Fruit fly (Drosophila melanogaster): ENCODE results near the gene Cyp313a4.

Gene Cyp313a4

dm6 chr3R:12716894-12717293 lies 35.7 kb upstream of the Cyp313a4 start (continued):
- no peak for TF ChIP-seq esn (GFP tag; optimal IDR thresholded peaks at IDR 0.05)
- no peak for TF ChIP-seq Met (GFP tag; optimal IDR thresholded peaks at IDR 0.05)
- peak; percentile 68 for TF ChIP-seq CG6808 (GFP tag; optimal IDR thresholded peaks at IDR 0.05)
- no peak for TF ChIP-seq CG6163 (GFP tag; IDR thresholded peaks at IDR 0.05)
- no peak for TF ChIP-seq fd59A (GFP tag; optimal IDR thresholded peaks at IDR 0.05)
- peak; percentile 86 for TF ChIP-seq svp (GFP tag)
- peak; percentile 53 for TF ChIP-seq net (GFP tag; optimal IDR thresholded peaks at IDR 0.05)
- TF ChIP-seq CG11762 (GFP tag; optimal IDR thresholded peaks at IDR 0.05; ENCODE audit: insufficient read depth), result peak; percentile 6
- no peak for TF ChIP-seq CG10631 (GFP tag; optimal IDR thresholded peaks at IDR 0.05)
- no peak for TF ChIP-seq CG6854 (GFP tag; optimal IDR thresholded peaks at IDR 0.05)
- TF ChIP-seq CG32006 (GFP tag; optimal IDR thresholded peaks at IDR 0.05), result no peak
- TF ChIP-seq CG8632 (GFP tag; optimal IDR thresholded peaks at IDR 0.05), result no peak
- TF ChIP-seq CG10669 (GFP tag; optimal IDR thresholded peaks at IDR 0.05), result peak; percentile 41
- no peak for TF ChIP-seq CG3919 (GFP tag; optimal IDR thresholded peaks at IDR 0.05)
- no peak for TF ChIP-seq lz (GFP tag; optimal IDR thresholded peaks at IDR 0.05)
- TF ChIP-seq dsx (GFP tag; optimal IDR thresholded peaks at IDR 0.05; ENCODE audit: poor library complexity, severe bottlenecking), result no peak
- TF ChIP-seq fkh (GFP tag; optimal IDR thresholded peaks at IDR 0.05), result no peak
- peak; percentile 57 for TF ChIP-seq CG15336 (GFP tag; IDR thresholded peaks at IDR 0.05)
- no peak for TF ChIP-seq Eip93F (GFP tag; optimal IDR thresholded peaks at IDR 0.05)
- no peak for TF ChIP-seq Sox102F (GFP tag; optimal IDR thresholded peaks at IDR 0.05)
- no peak for TF ChIP-seq topi (GFP tag; optimal IDR thresholded peaks at IDR 0.05)
- peak; percentile 77 for TF ChIP-seq CG6276 (GFP tag; optimal IDR thresholded peaks at IDR 0.05)

- no peak for TF ChIP-seq dsx (GFP tag; optimal IDR thresholded peaks at IDR 0.05; ENCODE audit: poor library complexity, severe bottlenecking)
Measured at dm6 chr3R:12716251-12716650, 35.1 kb upstream of the Cyp313a4 start.

DNA sequence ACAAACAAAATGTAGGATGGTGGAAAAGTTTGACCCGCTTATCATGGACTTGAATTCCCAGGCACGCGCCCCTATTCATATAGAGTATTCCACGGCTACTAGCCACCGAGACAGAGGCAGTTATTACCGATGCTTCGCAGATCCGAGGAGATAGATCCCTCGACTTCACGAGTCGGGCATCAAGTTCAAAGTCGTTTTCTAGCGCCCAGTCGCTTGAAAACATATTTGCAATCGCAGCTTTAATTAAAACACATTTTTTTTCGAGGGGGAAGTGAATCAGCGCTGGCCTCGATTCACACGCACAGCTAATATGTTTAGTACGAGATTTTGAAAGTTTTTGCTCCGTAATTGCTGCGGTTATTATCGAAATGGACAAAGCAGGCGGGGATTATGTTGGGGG lies 34.1 kb upstream of the Cyp313a4 start:
- no peak for TF ChIP-seq CG8319 (GFP tag; optimal IDR thresholded peaks at IDR 0.05)
- TF ChIP-seq OdsH (GFP tag; optimal IDR thresholded peaks at IDR 0.05), result no peak
- TF ChIP-seq CG6792 (GFP tag; optimal IDR thresholded peaks at IDR 0.05), result no peak
- no peak for TF ChIP-seq Hr39 (GFP tag; optimal IDR thresholded peaks at IDR 0.05)
- no peak for TF ChIP-seq CG8632 (GFP tag; optimal IDR thresholded peaks at IDR 0.05)
- TF ChIP-seq acj6 (GFP tag; optimal IDR thresholded peaks at IDR 0.05), result no peak
- TF ChIP-seq pdm3 (GFP tag; optimal IDR thresholded peaks at IDR 0.05), result no peak
- no peak for TF ChIP-seq Lpt (GFP tag; optimal IDR thresholded peaks at IDR 0.05)
- no peak for TF ChIP-seq fd59A (GFP tag; optimal IDR thresholded peaks at IDR 0.05)
- no peak for TF ChIP-seq CG34406 (GFP tag; optimal IDR thresholded peaks at IDR 0.05)

DNA sequence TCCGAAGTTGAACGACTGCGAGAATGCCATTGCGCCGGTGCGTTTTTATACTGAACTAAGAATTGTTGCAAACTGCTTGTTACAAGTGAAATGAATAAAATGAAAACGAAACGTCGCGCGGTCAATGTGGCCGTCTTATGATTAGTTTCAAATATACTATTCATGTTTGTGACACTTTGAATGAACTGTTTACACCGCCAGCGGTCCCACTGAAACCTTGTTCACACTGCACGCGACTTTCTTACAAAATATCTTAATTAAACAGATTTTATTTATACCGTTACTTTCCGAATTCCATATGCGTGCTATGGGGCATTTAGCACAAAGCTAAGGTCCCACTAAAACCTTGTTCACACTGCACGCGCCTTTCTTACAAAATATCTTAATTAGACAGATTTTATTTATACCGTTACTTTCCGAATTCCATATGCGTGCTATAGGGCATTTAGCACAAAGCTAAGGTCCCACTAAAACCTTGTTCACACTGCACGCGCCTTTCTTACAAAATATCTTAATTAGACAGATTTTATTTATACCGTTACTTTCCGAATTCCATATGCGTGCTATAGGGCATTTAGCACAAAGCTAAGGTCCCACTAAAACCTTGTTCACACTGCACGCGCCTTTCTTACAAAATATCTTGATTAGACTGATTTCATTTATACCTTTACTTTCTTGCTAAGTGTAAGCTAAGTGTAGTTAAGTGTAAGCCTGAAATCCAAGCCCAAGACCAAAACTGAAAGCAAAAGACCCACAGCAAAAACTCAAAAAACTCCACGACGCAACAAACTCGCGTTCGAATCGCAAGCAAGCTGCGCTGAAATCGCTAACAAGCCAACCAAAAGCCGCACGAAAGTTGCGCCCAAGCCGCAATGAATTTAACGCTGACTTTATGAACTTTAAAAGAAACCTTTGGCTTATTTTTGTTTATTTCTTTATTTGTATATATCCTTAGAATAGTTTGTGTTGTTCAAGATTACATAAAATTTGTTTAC lies 31.3 kb upstream of the Cyp313a4 start, which contains the start of gene PolQ:
TSS of gene PolQ (minus strand) at position 122 of the 995 bp plus-strand sequence.
- TF ChIP-seq Gug (GFP tag; IDR thresholded peaks at IDR 0.05) (0 out of 2 replicates have a peak, but pooled peaks have one; percentile 22), CG6163 (GFP tag; IDR thresholded peaks at IDR 0.05) (0 out of 3 replicates have a peak, but pooled peaks have one; percentile 25)

DNA sequence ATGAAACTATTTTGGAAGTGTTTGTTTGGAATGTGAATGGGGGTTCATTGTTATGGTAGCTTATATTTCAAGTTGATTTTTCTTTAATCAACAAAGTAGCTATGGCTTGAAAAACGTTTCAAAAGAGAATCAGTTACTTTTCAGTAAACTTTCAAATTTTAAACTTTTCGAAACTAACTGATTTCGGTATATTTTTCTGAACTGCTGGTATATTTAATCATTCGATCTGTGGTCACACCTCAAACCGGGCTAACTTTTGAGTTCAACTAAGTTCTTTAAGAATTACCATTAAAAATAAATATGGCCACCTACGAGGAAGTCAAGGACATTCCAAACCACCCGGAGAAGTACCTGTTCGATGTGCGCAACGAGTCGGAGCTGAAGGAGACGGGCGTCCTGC lies 23.7 kb upstream of the Cyp313a4 start, which contains the start of gene CG12279:
TSS of gene CG12279 (plus strand) at position 234 of the 400 bp plus-strand sequence.
- TF ChIP-seq Gug (GFP tag; IDR thresholded peaks at IDR 0.05) (no peak), OdsH (GFP tag; optimal IDR thresholded peaks at IDR 0.05) (no peak), CG1621 (tag; optimal IDR thresholded peaks at IDR 0.05) (no peak), fd59A (GFP tag; optimal IDR thresholded peaks at IDR 0.05) (no peak), Eip93F (GFP tag; optimal IDR thresholded peaks at IDR 0.05) (no peak), net (GFP tag; optimal IDR thresholded peaks at IDR 0.05) (no peak), CG10631 (GFP tag; optimal IDR thresholded peaks at IDR 0.05) (no peak), CG7368 (GFP tag; optimal IDR thresholded peaks at IDR 0.05) (no peak)

Measured in whole organism, prepupa.